Fruit fly (Drosophila melanogaster): ENCODE measurements around the gene PKD.

PKD gene

dm6 chr3R:18277406-18277805 is 36.8 kb downstream of the PKD start:
- TF ChIP-seq exex (tag; optimal IDR thresholded peaks at IDR 0.05), result peak; percentile 13
- peak; percentile 50 for TF ChIP-seq sug (tag; optimal IDR thresholded peaks at IDR 0.05)
- peak; percentile 9 for TF ChIP-seq mirr (GFP tag; optimal IDR thresholded peaks at IDR 0.05)
- TF ChIP-seq Med (GFP tag), result peak; percentile 54
- TF ChIP-seq CG6765 (GFP tag; optimal IDR thresholded peaks at IDR 0.05), result no peak

DNA sequence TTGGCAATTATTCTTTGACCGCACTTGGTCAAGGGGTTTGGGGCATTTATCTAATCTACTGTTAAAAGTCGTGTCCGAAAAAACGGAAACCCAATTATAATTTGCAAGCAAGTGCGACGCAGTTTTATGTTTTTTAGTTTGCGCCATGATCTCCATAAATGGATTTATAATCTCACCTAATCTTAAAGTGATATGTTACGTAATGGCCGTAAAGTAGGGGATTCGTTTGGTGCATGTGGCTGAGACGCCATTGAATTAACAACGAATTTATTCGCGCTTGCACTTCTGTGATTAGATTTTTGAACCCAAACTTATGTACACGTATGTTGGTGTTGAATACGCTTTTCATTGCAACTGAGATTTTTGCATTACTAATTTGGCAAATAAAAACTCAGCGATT is 37.5 kb downstream of the PKD start:
- TF ChIP-seq CG10274 (GFP tag; optimal IDR thresholded peaks at IDR 0.05) (peak; percentile 68), CG14441 (GFP tag; IDR thresholded peaks at IDR 0.05) (no peak), chinmo (GFP tag; IDR thresholded peaks at IDR 0.05; ENCODE audit: partially characterized antibody) (0 out of 4 replicates have a peak, but pooled peaks have one; percentile 9), H15 (GFP tag; IDR thresholded peaks at IDR 0.05) (no peak), Pdp1 (GFP tag; optimal IDR thresholded peaks at IDR 0.05) (peak in 1 of 2 experiments; percentile 87), CG1832 (GFP tag; optimal IDR thresholded peaks at IDR 0.05) (no peak)

DNA sequence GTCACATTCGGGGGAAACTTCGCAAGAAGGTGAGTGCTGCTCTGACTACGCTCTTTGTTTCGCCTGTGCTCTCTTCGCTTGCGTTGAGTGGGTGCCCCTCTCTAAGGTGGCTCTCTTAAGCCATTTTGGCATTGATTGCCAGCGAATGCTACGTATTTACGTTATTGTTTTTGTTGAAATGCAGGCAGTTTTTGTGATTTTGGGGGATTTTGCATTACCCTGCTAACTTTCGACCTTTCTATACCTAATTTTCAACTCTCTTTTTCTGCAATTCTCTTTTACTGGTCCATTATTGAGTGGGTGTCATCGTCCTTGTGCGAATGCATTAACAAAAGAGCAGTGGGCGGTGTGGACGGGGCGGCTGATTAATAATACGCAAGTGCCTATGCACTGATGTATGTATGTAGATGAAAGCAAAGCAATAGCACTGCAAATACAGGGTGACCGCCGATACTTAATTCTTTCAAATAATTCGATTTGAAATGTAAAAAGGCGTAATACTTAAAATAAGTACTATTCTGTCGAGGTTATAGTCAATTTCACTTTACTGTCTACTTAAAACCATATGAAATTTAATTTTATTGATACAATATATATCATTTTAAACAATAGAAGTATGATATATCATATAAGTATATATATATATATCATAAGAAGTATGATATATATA is 39.0 kb downstream of the PKD start:
- TF ChIP-seq zen2 (GFP tag; IDR thresholded peaks at IDR 0.05; ENCODE audit: partially characterized antibody) (peak; percentile 48; the same call in 1 of the 3 replicates), CG3163 (GFP tag; optimal IDR thresholded peaks at IDR 0.05) (peak; percentile 99), corto (GFP tag; optimal IDR thresholded peaks at IDR 0.05) (peak; percentile 1), CG34376 (GFP tag; optimal IDR thresholded peaks at IDR 0.05) (peak; percentile 10), CG10462 (GFP tag; optimal IDR thresholded peaks at IDR 0.05) (no peak), Hr51 (GFP tag; optimal IDR thresholded peaks at IDR 0.05) (peak in 1 of 2 experiments; percentile 0), ci (GFP tag; IDR thresholded peaks at IDR 0.05) (0 out of 3 replicates have a peak, but pooled peaks have one; percentile 32), vnd (GFP tag; IDR thresholded peaks at IDR 0.05; ENCODE audit: partially characterized antibody) (no peak), D19A (tag; optimal IDR thresholded peaks at IDR 0.05) (no peak), rib (GFP tag; IDR thresholded peaks at IDR 0.05) (no peak), CG9437 (GFP tag; optimal IDR thresholded peaks at IDR 0.05) (peak; percentile 81), CG32532 (GFP tag; IDR thresholded peaks at IDR 0.05) (peak; percentile 25; the same call in 1 of the 2 replicates), CG16779 (GFP tag; IDR thresholded peaks at IDR 0.05) (no peak), CG13296 (GFP tag; optimal IDR thresholded peaks at IDR 0.05) (no peak), gt (GFP tag; IDR thresholded peaks at IDR 0.05) (no peak), H15 (GFP tag; IDR thresholded peaks at IDR 0.05) (no peak), crol (GFP tag; IDR thresholded peaks at IDR 0.05) (no peak), Drgx (GFP tag; IDR thresholded peaks at IDR 0.05) (peak; percentile 13; the same call in 1 of the 2 replicates), chinmo (GFP tag; IDR thresholded peaks at IDR 0.05; ENCODE audit: partially characterized antibody) (peak; percentile 82; the same call in 2 of the 4 replicates), sr (GFP tag; IDR thresholded peaks at IDR 0.05) (peak; percentile 63; the same call in 2 of the 3 replicates), Optix (GFP tag; IDR thresholded peaks at IDR 0.05) (0 out of 3 replicates have a peak, but pooled peaks have one; percentile 12), HLHmδ (GFP tag; optimal IDR thresholded peaks at IDR 0.05) (peak; percentile 44), CG17385 (GFP tag; optimal IDR thresholded peaks at IDR 0.05) (peak; percentile 23), CG10366 (GFP tag; IDR thresholded peaks at IDR 0.05) (0 out of 2 replicates have a peak, but pooled peaks have one; percentile 11), CG12659 (GFP tag; optimal IDR thresholded peaks at IDR 0.05) (no peak), luna (GFP tag; optimal IDR thresholded peaks at IDR 0.05) (no peak), Trl (optimal IDR thresholded peaks at IDR 0.05) (peak; percentile 94 to 98), Trl (GFP tag; optimal IDR thresholded peaks at IDR 0.05) (no peak), nom (GFP tag; optimal IDR thresholded peaks at IDR 0.05) (peak; percentile 55), pros (GFP tag; optimal IDR thresholded peaks at IDR 0.05) (peak; percentile 76), CG2712 (tag; optimal IDR thresholded peaks at IDR 0.05) (peak; percentile 3), YL-1 (GFP tag; optimal IDR thresholded peaks at IDR 0.05) (no peak), kah (GFP tag; optimal IDR thresholded peaks at IDR 0.05) (peak; percentile 34), CG14441 (GFP tag; IDR thresholded peaks at IDR 0.05) (no peak)
